Fruit fly (Drosophila melanogaster) whole organism, prepupa: ENCODE results near the gene CG12984.

Experiments
- CG3032 ChIP-seq: fragments of 200-800 bp; optimal IDR thresholded peaks from 2 replicates; lab custom pipeline; 2019; ENCODE audit warnings: missing biosample characterization, mild to moderate bottlenecking, missing genetic modification characterization, moderate library complexity
- CG31627 ChIP-seq: fragments of 200-800 bp; sonication (Bioruptor generic); optimal IDR thresholded peaks from 3 replicates; lab custom pipeline; 2016; ENCODE audit warnings: missing biosample characterization, missing genetic modification characterization
- CG32006 ChIP-seq: fragments of 200-800 bp; sonication (Bioruptor generic); optimal IDR thresholded peaks from 3 replicates; lab custom pipeline; 2017; ENCODE audit warnings: missing biosample characterization, mild to moderate bottlenecking, missing genetic modification characterization
- CG6808 ChIP-seq: fragments of 200-800 bp; sonication (Bioruptor generic); optimal IDR thresholded peaks from 3 replicates; lab custom pipeline; 2017; ENCODE audit warnings: missing biosample characterization, missing genetic modification characterization, mild to moderate bottlenecking, moderate library complexity, missing genetic modification reagents
- CG8632 ChIP-seq: fragments of 200-800 bp; sonication (Bioruptor generic); optimal IDR thresholded peaks from 3 replicates; lab custom pipeline; 2016; ENCODE audit warnings: missing biosample characterization, missing genetic modification characterization
- esn ChIP-seq: fragments of 200-800 bp; sonication (Bioruptor generic); optimal IDR thresholded peaks from 2 replicates; lab custom pipeline; 2016; ENCODE audit warnings: missing biosample characterization, mild to moderate bottlenecking, missing genetic modification characterization, moderate library complexity
- fkh ChIP-seq: fragments of 200-800 bp; sonication (Bioruptor generic); optimal IDR thresholded peaks from 3 replicates; lab custom pipeline; 2017; ENCODE audit warnings: missing biosample characterization, mild to moderate bottlenecking, missing genetic modification characterization, moderate library complexity
- pdm3 ChIP-seq: fragments of 200-800 bp; sonication (Bioruptor generic); optimal IDR thresholded peaks from 3 replicates; lab custom pipeline; 2016; ENCODE audit warnings: missing biosample characterization, missing genetic modification characterization
- svp ChIP-seq: fragments of 200-800 bp; sonication (Bioruptor generic); peaks from one replicate; lab custom pipeline; 2016; ENCODE audit warnings: missing biosample characterization, missing genetic modification characterization
- topi ChIP-seq: fragments of 200-800 bp; sonication (Bioruptor generic); optimal IDR thresholded peaks from 3 replicates; lab custom pipeline; 2016; ENCODE audit warnings: missing biosample characterization, missing genetic modification characterization

dm6 chr3L:21027657-21028255 lies 36.3 kb downstream of the CG12984 start, which contains the start of gene Pdss2:
- TF ChIP-seq fkh, result peak; percentile 84
- TF ChIP-seq CG8632 (GFP tag; lab: Kevin White, UChicago), result peak; percentile 20
- TF ChIP-seq esn (GFP tag; lab: Kevin White, UChicago), result peak; percentile 56
- TF ChIP-seq CG31627 (GFP tag; lab: Kevin White, UChicago), result peak; percentile 83
- TF ChIP-seq CG32006 (GFP tag; lab: Kevin White, UChicago), result peak; percentile 66
- TF ChIP-seq topi, result peak; percentile 42
- TF ChIP-seq pdm3, result peak; percentile 75
- TF ChIP-seq CG6808 (GFP tag; lab: Kevin White, UChicago), result peak; percentile 30
- peak; percentile 62 for TF ChIP-seq CG3032 (tag; lab: Kevin White, UChicago)
- TF ChIP-seq svp, result peak; percentile 91
